Worm (Caenorhabditis elegans) whole organism, L3 larva: ENCODE data around the gene sri-31.

Experiments used
- R02D3.7 ChIP-seq: fragments of 150-350 bp; optimal IDR thresholded peaks from 2 replicates; lab custom pipeline; 2014; ENCODE audit warnings: missing biosample characterization, missing genetic modification characterization
- ama-1 ChIP-seq: fragments of 150-350 bp; optimal IDR thresholded peaks from 2 replicates; lab custom pipeline; 2018
- elt-3 ChIP-seq, 3 experiments: fragments of 150-350 bp in 1 of 3; sonication (generic microtip) in 2 of 3; optimal IDR thresholded peaks; 2 replicates in 2 of 3; 4 replicates in 1 of 3; lab custom pipeline; 2014 to 2017; ENCODE audit warnings: missing biosample characterization in 3 of 3, missing genetic modification characterization in 3 of 3
- nhr-11 ChIP-seq: fragments of 150-350 bp; optimal IDR thresholded peaks from 2 replicates; lab custom pipeline; 2014; ENCODE audit warnings: missing biosample characterization, missing genetic modification characterization
- nhr-12 ChIP-seq: fragments of 150-350 bp; optimal IDR thresholded peaks from 2 replicates; lab custom pipeline; 2014; ENCODE audit warnings: missing biosample characterization, missing genetic modification characterization
- nhr-25 ChIP-seq: sonication (generic microtip); optimal IDR thresholded peaks from 2 replicates; lab custom pipeline; 2017; ENCODE audit warnings: missing biosample characterization, missing genetic modification characterization
- nhr-28 ChIP-seq: fragments of 150-350 bp; optimal IDR thresholded peaks from 2 replicates; lab custom pipeline; 2014; ENCODE audit warnings: missing biosample characterization, missing genetic modification characterization
- ztf-11 ChIP-seq: fragments of 150-350 bp; optimal IDR thresholded peaks from 2 replicates; lab custom pipeline; 2014; ENCODE audit warnings: missing biosample characterization, missing genetic modification characterization

DNA sequence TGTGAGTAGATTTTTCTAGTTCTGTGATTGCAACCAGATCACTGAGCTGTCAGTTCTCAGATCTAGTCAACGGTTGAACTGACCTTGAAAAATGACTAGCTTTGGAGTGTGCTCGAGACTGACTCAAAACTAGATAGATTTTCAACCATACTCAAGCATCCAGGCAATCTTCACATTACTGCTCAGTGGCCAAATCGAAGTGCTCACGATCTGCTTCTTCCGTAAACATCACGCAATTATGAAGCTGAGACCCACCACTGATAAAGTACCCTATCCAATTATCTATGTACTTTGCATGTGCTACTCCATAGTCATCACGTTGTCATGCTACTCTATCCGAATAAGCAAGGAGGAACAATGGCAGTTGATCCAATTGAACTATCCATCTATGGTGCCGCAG lies 529 bp downstream of the sri-31 start:
- TF ChIP-seq nhr-12 (tag; lab: Kevin White, UChicago) (no peak), ztf-11 (tag; lab: Kevin White, UChicago) (no peak), nhr-11 (tag; lab: Kevin White, UChicago) (no peak), nhr-25 (tag; lab: Kevin White, UChicago) (no peak), R02D3.7 (tag; lab: Kevin White, UChicago) (no peak), ama-1 (lab: Kevin White, UChicago) (no peak), nhr-28 (tag; lab: Kevin White, UChicago) (no peak), elt-3 (tag; optimal IDR thresholded peaks at IDR 0.05; lab: Kevin White, UChicago) (no peak)
